Comparison of ENCODE assay signal across 2 worm cellular contexts in genomic region chrIII:8106476-8106875, ce11.
A peak's percentile ranks its signal among the peaks of the same experiment; 100 is the strongest.
TF ChIP-seq lines count a peak whose summit lies in the region.

No protein-coding gene starts in this region.

TF ChIP-seq in whole organism, L1 larva, 84 proteins besides CTCF, POLR2A, EP300 and RAD21 (continued from another document):
- TF ChIP-seq skn-1 (tag; optimal IDR thresholded peaks at IDR 0.05; lab: Kevin White, UChicago) (peak; percentile 10), nhr-90 (tag; optimal IDR thresholded peaks at IDR 0.05; lab: Kevin White, UChicago; ENCODE audit: poor library complexity) (no peak), nhr-12 (tag; optimal IDR thresholded peaks at IDR 0.05; lab: Kevin White, UChicago) (no peak), xbp-1 (tag; optimal IDR thresholded peaks at IDR 0.05; lab: Kevin White, UChicago) (peak; percentile 53), alr-1 (tag; optimal IDR thresholded peaks at IDR 0.05; lab: Kevin White, UChicago; ENCODE audit: borderline replicate concordance) (no peak), ceh-63 (GFP tag; optimal IDR thresholded peaks at IDR 0.05; lab: Kevin White, UChicago) (no peak), hlh-4 (tag; optimal IDR thresholded peaks at IDR 0.05; lab: Kevin White, UChicago) (no peak), ztf-11 (tag; optimal IDR thresholded peaks at IDR 0.05; lab: Kevin White, UChicago) (no peak), elt-3 (tag; optimal IDR thresholded peaks at IDR 0.05; lab: Kevin White, UChicago) (no peak), lin-35 (GFP tag; optimal IDR thresholded peaks at IDR 0.05; lab: Kevin White, UChicago) (peak; percentile 60 to 64), fkh-8 (tag; optimal IDR thresholded peaks at IDR 0.05; lab: Kevin White, UChicago) (peak; percentile 57), ceh-88 (GFP tag; IDR thresholded peaks at IDR 0.05; lab: Robert Waterston, UW) (no peak), ces-1 (GFP tag; optimal IDR thresholded peaks at IDR 0.05; lab: Kevin White, UChicago) (no peak), nhr-85 (tag; lab: Kevin White, UChicago) (no peak), nhr-11 (tag; optimal IDR thresholded peaks at IDR 0.05; lab: Kevin White, UChicago) (no peak), unc-98 (GFP tag; IDR thresholded peaks at IDR 0.05; lab: Robert Waterston, UW) (no peak), nhr-84 (tag; optimal IDR thresholded peaks at IDR 0.05; lab: Kevin White, UChicago) (no peak), mdl-1 (tag; optimal IDR thresholded peaks at IDR 0.05; lab: Kevin White, UChicago) (peak in 1 of 2 experiments; percentile 47), lir-3 (tag; optimal IDR thresholded peaks at IDR 0.05; lab: Kevin White, UChicago; ENCODE audit: poor library complexity) (peak; percentile 18), ceh-8 (GFP tag; optimal IDR thresholded peaks at IDR 0.05; lab: Kevin White, UChicago) (no peak), sup-37 (GFP tag; optimal IDR thresholded peaks at IDR 0.05; lab: Kevin White, UChicago) (no peak), nhr-20 (tag; optimal IDR thresholded peaks at IDR 0.05; lab: Kevin White, UChicago) (peak; percentile 51), sptf-1 (tag; optimal IDR thresholded peaks at IDR 0.05; lab: Kevin White, UChicago) (no peak), ama-1 (optimal IDR thresholded peaks at IDR 0.05; lab: Kevin White, UChicago) (no peak), nhr-237 (tag; optimal IDR thresholded peaks at IDR 0.05; lab: Kevin White, UChicago) (no peak), snu-23 (GFP tag; optimal IDR thresholded peaks at IDR 0.05; lab: Kevin White, UChicago) (peak; percentile 67), mef-2 (tag; optimal IDR thresholded peaks at IDR 0.05; lab: Kevin White, UChicago) (no peak), fkh-4 (tag; optimal IDR thresholded peaks at IDR 0.05; lab: Kevin White, UChicago; ENCODE audit: borderline replicate concordance) (no peak), lsy-2 (tag; optimal IDR thresholded peaks at IDR 0.05; lab: Kevin White, UChicago) (peak; percentile 52 to 68), dpl-1 (GFP tag; optimal IDR thresholded peaks at IDR 0.05; lab: Kevin White, UChicago) (peak in 2 of 3 experiments; percentile 24 to 47), tlp-1 (tag; optimal IDR thresholded peaks at IDR 0.05; lab: Kevin White, UChicago) (no peak), C04F5.9 (tag; optimal IDR thresholded peaks at IDR 0.05; lab: Kevin White, UChicago) (no peak), lin-39 (tag; optimal IDR thresholded peaks at IDR 0.05; lab: Kevin White, UChicago) (no peak), unc-86 (tag; optimal IDR thresholded peaks at IDR 0.05; lab: Kevin White, UChicago) (peak; percentile 18), dsc-1 (tag; optimal IDR thresholded peaks at IDR 0.05; lab: Kevin White, UChicago) (peak; percentile 61), elt-2 (tag; optimal IDR thresholded peaks at IDR 0.05; lab: Kevin White, UChicago) (no peak), snpc-4 (tag; optimal IDR thresholded peaks at IDR 0.05; lab: Kevin White, UChicago) (no peak), efl-1 (optimal IDR thresholded peaks at IDR 0.05; lab: Kevin White, UChicago) (peak; percentile 36 to 51), efl-1 (GFP tag; optimal IDR thresholded peaks at IDR 0.05 in 1 of 2; lab: Kevin White, UChicago) (peak; percentile 37 to 95), swsn-7 (tag; optimal IDR thresholded peaks at IDR 0.05; lab: Kevin White, UChicago) (peak; percentile 64), C34B4.2 (tag; optimal IDR thresholded peaks at IDR 0.05; lab: Kevin White, UChicago) (no peak), ztf-4 (tag; optimal IDR thresholded peaks at IDR 0.05; lab: Kevin White, UChicago) (no peak), egl-27 (tag; optimal IDR thresholded peaks at IDR 0.05; lab: Kevin White, UChicago) (no peak), jun-1 (tag; optimal IDR thresholded peaks at IDR 0.05; lab: Kevin White, UChicago) (no peak), Y116A8C.19 (tag; optimal IDR thresholded peaks at IDR 0.05; lab: Kevin White, UChicago; ENCODE audit: borderline replicate concordance) (no peak), aha-1 (tag; optimal IDR thresholded peaks at IDR 0.05; lab: Kevin White, UChicago) (no peak), grh-1 (GFP tag; IDR thresholded peaks at IDR 0.05; lab: Robert Waterston, UW) (no peak), efl-3 (GFP tag; optimal IDR thresholded peaks at IDR 0.05; lab: Kevin White, UChicago) (no peak), pax-3 (tag; optimal IDR thresholded peaks at IDR 0.05; lab: Kevin White, UChicago) (no peak), lin-15B (tag; optimal IDR thresholded peaks at IDR 0.05; lab: Kevin White, UChicago) (no peak), C16A3.4 (tag; optimal IDR thresholded peaks at IDR 0.05; lab: Kevin White, UChicago) (peak; percentile 39), mab-9 (GFP tag; IDR thresholded peaks at IDR 0.05; lab: Robert Waterston, UW) (no peak), unc-130 (tag; optimal IDR thresholded peaks at IDR 0.05; lab: Kevin White, UChicago) (no peak), blmp-1 (tag; optimal IDR thresholded peaks at IDR 0.05; lab: Kevin White, UChicago) (no peak), ceh-82 (tag; optimal IDR thresholded peaks at IDR 0.05; lab: Kevin White, UChicago) (peak; percentile 19 to 54 (median 41)), unc-30 (tag; optimal IDR thresholded peaks at IDR 0.05; lab: Kevin White, UChicago) (no peak), zag-1 (tag; optimal IDR thresholded peaks at IDR 0.05; lab: Kevin White, UChicago) (no peak), lin-13 (GFP tag; optimal IDR thresholded peaks at IDR 0.05; lab: Kevin White, UChicago) (no peak), fos-1 (tag; optimal IDR thresholded peaks at IDR 0.05; lab: Kevin White, UChicago) (no peak), tbx-2 (tag; optimal IDR thresholded peaks at IDR 0.05; lab: Kevin White, UChicago) (peak; percentile 23), zip-4 (GFP tag; optimal IDR thresholded peaks at IDR 0.05; lab: Kevin White, UChicago) (no peak), hlh-17 (GFP tag; optimal IDR thresholded peaks at IDR 0.05; lab: Kevin White, UChicago; ENCODE audit: borderline replicate concordance) (no peak), ceh-90 (tag; optimal IDR thresholded peaks at IDR 0.05; lab: Kevin White, UChicago) (no peak), lin-14 (GFP tag; optimal IDR thresholded peaks at IDR 0.05; lab: Kevin White, UChicago) (peak; percentile 52), nhr-28 (tag; optimal IDR thresholded peaks at IDR 0.05; lab: Kevin White, UChicago) (no peak), ets-5 (GFP tag; IDR thresholded peaks at IDR 0.05; lab: Robert Waterston, UW) (no peak), nhr-71 (tag; optimal IDR thresholded peaks at IDR 0.05; lab: Kevin White, UChicago) (peak; percentile 62)

TF ChIP-seq in whole organism, young adult, 124 proteins besides CTCF, POLR2A, EP300 and RAD21 (continued from another document):
- TF ChIP-seq nhr-120 (GFP tag; IDR thresholded peaks at IDR 0.05; lab: Robert Waterston, UW) (no peak), dpl-1 (GFP tag; optimal IDR thresholded peaks at IDR 0.05; lab: Kevin White, UChicago) (no peak), F37B4.10 (GFP tag; IDR thresholded peaks at IDR 0.05; lab: Robert Waterston, UW) (no peak), cebp-2 (GFP tag; IDR thresholded peaks at IDR 0.05; lab: Robert Waterston, UW) (no peak), ztf-18 (tag; optimal IDR thresholded peaks at IDR 0.05; lab: Kevin White, UChicago) (peak; percentile 53), Y53F4B.3 (GFP tag; IDR thresholded peaks at IDR 0.05; lab: Robert Waterston, UW) (no peak), lin-40 (tag; optimal IDR thresholded peaks at IDR 0.05; lab: Kevin White, UChicago) (peak; percentile 34), madf-6 (GFP tag; IDR thresholded peaks at IDR 0.05; lab: Robert Waterston, UW) (peak; percentile 33; the same call in 1 of the 2 replicates), sea-2 (GFP tag; IDR thresholded peaks at IDR 0.05; lab: Robert Waterston, UW) (no peak), bed-1 (GFP tag; IDR thresholded peaks at IDR 0.05; lab: Robert Waterston, UW) (0 out of 2 replicates have a peak, but pooled peaks have one; percentile 22), chd-7 (tag; optimal IDR thresholded peaks at IDR 0.05; lab: Kevin White, UChicago) (peak; percentile 35), aptf-2 (GFP tag; conservative IDR thresholded peaks at IDR 0.05; lab: Robert Waterston, UW) (0 out of 2 replicates have a peak, but pooled peaks have one; percentile 33), B0261.1 (tag; optimal IDR thresholded peaks at IDR 0.05; lab: Kevin White, UChicago) (peak; percentile 81), him-1 (tag; optimal IDR thresholded peaks at IDR 0.05; lab: Kevin White, UChicago) (peak; percentile 69), ceh-91 (GFP tag; IDR thresholded peaks at IDR 0.05; lab: Robert Waterston, UW) (no peak), ama-1 (optimal IDR thresholded peaks at IDR 0.05; lab: Kevin White, UChicago) (no peak), ama-1 (GFP tag; optimal IDR thresholded peaks at IDR 0.05; lab: Kevin White, UChicago) (peak in 1 of 2 experiments; percentile 57), snpc-4 (GFP tag; optimal IDR thresholded peaks at IDR 0.05; lab: Kevin White, UChicago) (no peak), snpc-4 (tag; optimal IDR thresholded peaks at IDR 0.05; lab: Kevin White, UChicago) (peak in 2 of 4 experiments; percentile 38 to 57), nhr-80 (tag; optimal IDR thresholded peaks at IDR 0.05; lab: Kevin White, UChicago) (peak; percentile 27), lin-54 (GFP tag; optimal IDR thresholded peaks at IDR 0.05; lab: Kevin White, UChicago) (peak; percentile 31), snpc-3.4 (tag; optimal IDR thresholded peaks at IDR 0.05; lab: Kevin White, UChicago) (peak; percentile 28), tbp1 (GFP tag; optimal IDR thresholded peaks at IDR 0.05; lab: Kevin White, UChicago) (peak; percentile 95), ceh-40 (GFP tag; IDR thresholded peaks at IDR 0.05; lab: Robert Waterston, UW) (no peak), attf-3 (GFP tag; conservative IDR thresholded peaks at IDR 0.05; lab: Robert Waterston, UW) (0 out of 2 replicates have a peak, but pooled peaks have one; percentile 22), mcd-1 (GFP tag; IDR thresholded peaks at IDR 0.05; lab: Robert Waterston, UW) (peak; percentile 39; the same call in 1 of the 2 replicates), T26A5.8 (tag; optimal IDR thresholded peaks at IDR 0.05; lab: Kevin White, UChicago) (no peak), zim-3 (tag; optimal IDR thresholded peaks at IDR 0.05; lab: Kevin White, UChicago) (peak; percentile 45), dox-1 (GFP tag; IDR thresholded peaks at IDR 0.05; lab: Robert Waterston, UW) (peak; percentile 50), F52B5.7 (tag; optimal IDR thresholded peaks at IDR 0.05; lab: Kevin White, UChicago) (peak; percentile 2), attf-6 (GFP tag; IDR thresholded peaks at IDR 0.05; lab: Robert Waterston, UW) (no peak), tbx-9 (tag; optimal IDR thresholded peaks at IDR 0.05; lab: Kevin White, UChicago; ENCODE audit: borderline replicate concordance) (no peak), hmg-1.2 (GFP tag; IDR thresholded peaks at IDR 0.05; lab: Robert Waterston, UW) (peak; percentile 68), let-607 (tag; optimal IDR thresholded peaks at IDR 0.05; lab: Kevin White, UChicago) (no peak), ceh-27 (GFP tag; optimal IDR thresholded peaks at IDR 0.05; lab: Kevin White, UChicago) (peak; percentile 59), D2030.7 (GFP tag; IDR thresholded peaks at IDR 0.05; lab: Robert Waterston, UW) (peak; percentile 45; the same call in 1 of the 2 replicates), ceh-58 (GFP tag; IDR thresholded peaks at IDR 0.05; lab: Robert Waterston, UW) (no peak), lsy-27 (tag; optimal IDR thresholded peaks at IDR 0.05; lab: Kevin White, UChicago; ENCODE audit: borderline replicate concordance, insufficient read depth) (no peak)
